Fruit fly (Drosophila melanogaster): Measurements from ENCODE around the gene VhaAC39-2.
A peak's percentile ranks its signal among the peaks of the same experiment; 100 is the strongest.

Gene VhaAC39-2

DNA sequence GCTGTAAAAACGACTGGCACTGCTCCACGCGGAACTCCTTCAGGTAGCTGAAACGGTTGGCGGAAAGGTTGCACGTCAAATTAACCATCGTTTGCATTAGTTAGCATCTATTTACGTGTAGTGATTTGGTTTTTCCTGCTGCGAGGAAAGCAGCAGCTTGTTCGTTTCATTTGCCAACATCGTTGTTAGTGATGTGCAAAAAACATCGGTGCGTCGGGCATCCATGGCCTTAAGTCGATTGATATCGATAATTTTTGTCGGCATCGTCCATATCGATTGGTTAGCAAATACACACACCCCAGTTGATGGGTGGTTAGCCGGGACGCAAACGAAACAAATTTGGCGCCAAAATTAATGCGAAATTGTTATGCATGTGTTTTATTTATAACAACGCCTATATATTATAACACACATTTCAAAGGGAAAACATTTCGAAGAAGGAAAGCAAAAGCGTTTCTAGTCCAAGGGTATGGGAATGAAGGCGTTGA lies 1.4 kb downstream of the VhaAC39-2 start, which contains the start of gene unk (continued):
- TF ChIP-seq CG18619 (GFP tag; optimal IDR thresholded peaks at IDR 0.05) (no peak), zen2 (GFP tag; IDR thresholded peaks at IDR 0.05; ENCODE audit: partially characterized antibody) (peak; percentile 97), grau (tag; optimal IDR thresholded peaks at IDR 0.05) (peak; percentile 14), CG10462 (GFP tag; optimal IDR thresholded peaks at IDR 0.05) (no peak), Atf-2 (GFP tag; optimal IDR thresholded peaks at IDR 0.05) (no peak), Nf-YB (GFP tag; optimal IDR thresholded peaks at IDR 0.05) (no peak), zf30C (GFP tag; optimal IDR thresholded peaks at IDR 0.05) (no peak), Antp (GFP tag; optimal IDR thresholded peaks at IDR 0.05) (peak; percentile 43), bbx (GFP tag; IDR thresholded peaks at IDR 0.05; ENCODE audit: partially characterized antibody) (peak; percentile 98), ci (GFP tag; IDR thresholded peaks at IDR 0.05) (peak; percentile 42; the same call in 1 of the 3 replicates), fru (optimal IDR thresholded peaks at IDR 0.05) (no peak), CG6175 (GFP tag; IDR thresholded peaks at IDR 0.05) (no peak), cad (GFP tag; optimal IDR thresholded peaks at IDR 0.05) (no peak), CG9215 (GFP tag; IDR thresholded peaks at IDR 0.05) (no peak), Ravus (GFP tag; IDR thresholded peaks at IDR 0.05) (no peak), Mrtf (GFP tag; IDR thresholded peaks at IDR 0.05) (no peak), CG30020 (tag; optimal IDR thresholded peaks at IDR 0.05) (no peak), BEAF-32 (GFP tag; optimal IDR thresholded peaks at IDR 0.05) (peak; percentile 98), Sin3A (optimal IDR thresholded peaks at IDR 0.05) (peak; percentile 83), CG8281 (tag; optimal IDR thresholded peaks at IDR 0.05) (no peak), hb (GFP tag; IDR thresholded peaks at IDR 0.05; ENCODE audit: partially characterized antibody) (peak; percentile 96), CG16815 (GFP tag; optimal IDR thresholded peaks at IDR 0.05) (no peak), cg (GFP tag; optimal IDR thresholded peaks at IDR 0.05) (no peak), CG14667 (GFP tag; IDR thresholded peaks at IDR 0.05) (no peak), MESR4 (GFP tag; optimal IDR thresholded peaks at IDR 0.05) (peak; percentile 73), CG18764 (GFP tag; optimal IDR thresholded peaks at IDR 0.05) (no peak), CG33213 (GFP tag; optimal IDR thresholded peaks at IDR 0.05) (peak; percentile 44), pzg (GFP tag; optimal IDR thresholded peaks at IDR 0.05) (peak; percentile 92), CG4730 (GFP tag; IDR thresholded peaks at IDR 0.05) (no peak), ken (GFP tag; IDR thresholded peaks at IDR 0.05) (0 out of 3 replicates have a peak, but pooled peaks have one; percentile 29), CG12769 (tag; optimal IDR thresholded peaks at IDR 0.05) (no peak), CG3995 (GFP tag; optimal IDR thresholded peaks at IDR 0.05) (no peak), CG6654 (GFP tag; optimal IDR thresholded peaks at IDR 0.05) (no peak), CG17612 (GFP tag; IDR thresholded peaks at IDR 0.05) (no peak), CG6689 (GFP tag; IDR thresholded peaks at IDR 0.05) (no peak), Abd-B (GFP tag; optimal IDR thresholded peaks at IDR 0.05) (no peak), E2f1 (GFP tag; IDR thresholded peaks at IDR 0.05) (peak; percentile 75), CG14965 (GFP tag; optimal IDR thresholded peaks at IDR 0.05; ENCODE audit: borderline replicate concordance) (no peak), sug (tag; optimal IDR thresholded peaks at IDR 0.05) (peak; percentile 66), Dbx (GFP tag; IDR thresholded peaks at IDR 0.05) (peak; percentile 52), CG12236 (GFP tag; optimal IDR thresholded peaks at IDR 0.05) (no peak), Taf1 (GFP tag; IDR thresholded peaks at IDR 0.05) (no peak), ap (GFP tag; IDR thresholded peaks at IDR 0.05) (no peak), CG4854 (GFP tag; optimal IDR thresholded peaks at IDR 0.05) (no peak), Chrac-16 (GFP tag; optimal IDR thresholded peaks at IDR 0.05) (no peak), CG11247 (GFP tag; IDR thresholded peaks at IDR 0.05) (no peak), CG2202 (tag; optimal IDR thresholded peaks at IDR 0.05) (no peak), fd102C (GFP tag; optimal IDR thresholded peaks at IDR 0.05) (no peak), amos (GFP tag; IDR thresholded peaks at IDR 0.05; ENCODE audit: partially characterized antibody) (peak; percentile 99), aop (GFP tag; IDR thresholded peaks at IDR 0.05) (no peak), sens-2 (GFP tag; IDR thresholded peaks at IDR 0.05) (no peak), CG11398 (GFP tag; optimal IDR thresholded peaks at IDR 0.05) (peak; percentile 18)

Measured in whole organism, embryonic.